Worm (Caenorhabditis elegans) whole organism, L3 larva: ENCODE measurements around the gene comt-3.

Experiments used
- aly-2 ChIP-seq: fragments of 150-350 bp; optimal IDR thresholded peaks from 2 replicates; lab custom pipeline; 2014; ENCODE audit warnings: missing biosample characterization, missing genetic modification characterization
- ama-1 ChIP-seq: fragments of 150-350 bp; optimal IDR thresholded peaks from 2 replicates; lab custom pipeline; 2018
- nhr-11 ChIP-seq: fragments of 150-350 bp; optimal IDR thresholded peaks from 2 replicates; lab custom pipeline; 2014; ENCODE audit warnings: missing biosample characterization, missing genetic modification characterization
- unc-39 ChIP-seq: sonication (generic microtip); optimal IDR thresholded peaks from 4 replicates; lab custom pipeline; 2017; ENCODE audit warnings: missing biosample characterization, missing genetic modification characterization

- no peak for TF ChIP-seq ama-1 (lab: Kevin White, UChicago)
- no peak for TF ChIP-seq aly-2 (tag; lab: Kevin White, UChicago)
- no peak for TF ChIP-seq unc-39 (tag; lab: Kevin White, UChicago)
- TF ChIP-seq nhr-11 (tag; lab: Kevin White, UChicago): no peak
Observed at ce11 chrV:2067419-2067818, 10.1 kb downstream of the comt-3 start.
